Fruit fly (Drosophila melanogaster): ENCODE results near the gene C3G.

C3G gene

DNA sequence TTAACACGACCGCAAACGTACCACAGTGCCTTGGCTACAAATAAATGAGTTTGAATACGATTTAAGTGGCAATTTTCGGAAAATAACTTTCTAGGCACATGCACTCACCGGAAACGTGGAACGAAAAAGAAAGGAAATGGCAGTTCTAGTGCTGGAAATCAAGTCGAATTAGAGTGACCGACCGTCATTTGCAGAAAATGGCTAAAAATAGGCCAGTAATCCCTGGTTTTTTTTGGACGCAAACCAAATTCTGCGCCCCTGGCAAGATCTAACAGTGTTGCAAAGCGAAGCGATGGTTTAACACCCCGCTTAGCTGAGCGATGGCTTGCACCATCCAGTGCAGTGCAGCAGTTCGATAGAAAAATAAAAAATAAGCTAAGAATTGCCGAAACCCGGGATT lies 59.3 kb downstream of the C3G start, which contains the start of gene RpL17 (continued):
- TF ChIP-seq CG7786 (GFP tag; optimal IDR thresholded peaks at IDR 0.05) (peak; percentile 81), CG17829 (tag; optimal IDR thresholded peaks at IDR 0.05) (peak; percentile 10), ewg (GFP tag; optimal IDR thresholded peaks at IDR 0.05) (peak; percentile 76), CG6854 (GFP tag; optimal IDR thresholded peaks at IDR 0.05) (peak; percentile 86), wdn (GFP tag; IDR thresholded peaks at IDR 0.05) (peak; percentile 53; the same call in 1 of the 2 replicates), disco-r (GFP tag; optimal IDR thresholded peaks at IDR 0.05) (peak; percentile 80), CHES-1-like (GFP tag; optimal IDR thresholded peaks at IDR 0.05) (peak; percentile 86), NC2β (GFP tag; optimal IDR thresholded peaks at IDR 0.05) (peak; percentile 98), Spps (tag; optimal IDR thresholded peaks at IDR 0.05) (peak; percentile 46), CG3163 (GFP tag; optimal IDR thresholded peaks at IDR 0.05) (peak; percentile 67), CG10147 (GFP tag; optimal IDR thresholded peaks at IDR 0.05) (peak; percentile 70), CG16815 (GFP tag; optimal IDR thresholded peaks at IDR 0.05) (peak; percentile 63), CG12299 (tag; optimal IDR thresholded peaks at IDR 0.05) (peak; percentile 80), al (GFP tag; IDR thresholded peaks at IDR 0.05) (peak; percentile 42; the same call in 1 of the 2 replicates), dmrt99B (tag; optimal IDR thresholded peaks at IDR 0.05) (peak; percentile 63), CG10543 (GFP tag; optimal IDR thresholded peaks at IDR 0.05) (peak; percentile 89), CG12659 (GFP tag; optimal IDR thresholded peaks at IDR 0.05) (peak; percentile 91), ato (GFP tag; IDR thresholded peaks at IDR 0.05; ENCODE audit: partially characterized antibody) (no peak), kah (GFP tag; optimal IDR thresholded peaks at IDR 0.05) (peak; percentile 52), CG14667 (GFP tag; IDR thresholded peaks at IDR 0.05) (peak; percentile 44), CG18764 (GFP tag; optimal IDR thresholded peaks at IDR 0.05) (peak; percentile 75), wek (GFP tag; optimal IDR thresholded peaks at IDR 0.05) (peak; percentile 91), mirr (GFP tag; optimal IDR thresholded peaks at IDR 0.05) (peak; percentile 79), CG17186 (GFP tag; optimal IDR thresholded peaks at IDR 0.05) (peak; percentile 46), sug (tag; optimal IDR thresholded peaks at IDR 0.05) (peak; percentile 77), cas (GFP tag; IDR thresholded peaks at IDR 0.05) (peak; percentile 56; the same call in 1 of the 2 replicates), CG11504 (tag; optimal IDR thresholded peaks at IDR 0.05) (peak; percentile 74), caup (GFP tag; optimal IDR thresholded peaks at IDR 0.05; ENCODE audit: severe bottlenecking) (peak; percentile 95), dm (GFP tag; optimal IDR thresholded peaks at IDR 0.05) (peak; percentile 93), sd (tag; optimal IDR thresholded peaks at IDR 0.05) (no peak), CG8359 (GFP tag; optimal IDR thresholded peaks at IDR 0.05; ENCODE audit: borderline replicate concordance) (peak; percentile 68), HHEX (GFP tag; optimal IDR thresholded peaks at IDR 0.05) (peak; percentile 84), nau (GFP tag; optimal IDR thresholded peaks at IDR 0.05) (peak; percentile 85), ash1 (GFP tag; optimal IDR thresholded peaks at IDR 0.05) (peak; percentile 79), phol (tag; optimal IDR thresholded peaks at IDR 0.05) (peak; percentile 72), CG6175 (GFP tag; IDR thresholded peaks at IDR 0.05) (peak; percentile 81; the same call in 2 of the 3 replicates), BEAF-32 (GFP tag; optimal IDR thresholded peaks at IDR 0.05) (peak; percentile 55), stwl (tag; optimal IDR thresholded peaks at IDR 0.05) (peak; percentile 28), kay (GFP tag; optimal IDR thresholded peaks at IDR 0.05) (peak; percentile 34), croc (GFP tag; conservative IDR thresholded peaks at IDR 0.05) (peak; percentile 66), HmgD (GFP tag; optimal IDR thresholded peaks at IDR 0.05) (peak; percentile 77), CG8089 (GFP tag; optimal IDR thresholded peaks at IDR 0.05) (peak; percentile 75), CG5953 (GFP tag; IDR thresholded peaks at IDR 0.05) (peak; percentile 75), CG11093 (GFP tag; IDR thresholded peaks at IDR 0.05) (0 out of 3 replicates have a peak, but pooled peaks have one; percentile 17), CG11398 (GFP tag; optimal IDR thresholded peaks at IDR 0.05) (peak; percentile 71), Dll (GFP tag; IDR thresholded peaks at IDR 0.05; ENCODE audit: partially characterized antibody) (no peak), Rx (GFP tag; IDR thresholded peaks at IDR 0.05) (peak; percentile 79), CG17802 (tag; optimal IDR thresholded peaks at IDR 0.05) (peak; percentile 53), fd102C (GFP tag; optimal IDR thresholded peaks at IDR 0.05) (peak; percentile 74)

Data from whole organism, embryonic.